Worm (Caenorhabditis elegans): ENCODE data around the gene ckk-1.

The ckk-1 gene

ce11 chrIII:5692690-5693089, 57.4 kb downstream of the ckk-1 start, which contains the start of the genes abi-1 and arle-14 (continued):
- TF ChIP-seq mcd-1 (GFP tag; IDR thresholded peaks at IDR 0.05) (0 out of 2 replicates have a peak, but pooled peaks have one; percentile 25), hrde-1 (tag; optimal IDR thresholded peaks at IDR 0.05; ENCODE audit: borderline replicate concordance) (no peak), F10E7.11 (tag; optimal IDR thresholded peaks at IDR 0.05) (no peak), pbrm-1 (GFP tag; IDR thresholded peaks at IDR 0.05) (no peak), egl-44 (GFP tag; IDR thresholded peaks at IDR 0.05) (no peak), xnd-1 (tag; optimal IDR thresholded peaks at IDR 0.05) (no peak), ztf-3 (GFP tag; optimal IDR thresholded peaks at IDR 0.05) (no peak), madf-8 (GFP tag; conservative IDR thresholded peaks at IDR 0.05) (0 out of 2 replicates have a peak, but pooled peaks have one; percentile 18), F37B4.10 (GFP tag; IDR thresholded peaks at IDR 0.05) (no peak), nfya-1 (tag; optimal IDR thresholded peaks at IDR 0.05; ENCODE audit: borderline replicate concordance, insufficient read depth) (no peak), ceh-58 (GFP tag; IDR thresholded peaks at IDR 0.05) (no peak), F33H1.4 (GFP tag; IDR thresholded peaks at IDR 0.05) (peak; percentile 43; the same call in 1 of the 2 replicates), hlh-12 (tag; optimal IDR thresholded peaks at IDR 0.05) (no peak), ztf-25 (GFP tag; IDR thresholded peaks at IDR 0.05) (no peak), chd-7 (tag; optimal IDR thresholded peaks at IDR 0.05) (no peak), ztf-6 (GFP tag; IDR thresholded peaks at IDR 0.05) (no peak), rcor-1 (GFP tag; IDR thresholded peaks at IDR 0.05) (no peak), Y95B8A.8 (GFP tag; IDR thresholded peaks at IDR 0.05) (no peak), hmg-20 (GFP tag; IDR thresholded peaks at IDR 0.05) (no peak), madf-6 (GFP tag; IDR thresholded peaks at IDR 0.05) (peak; percentile 75; the same call in 1 of the 2 replicates)

ce11 chrIII:5693736-5694135, 58.5 kb downstream of the ckk-1 start, which contains the start of gene B0336.13:
B0336.13 (plus strand) TSS chrIII:5694036.
- TF ChIP-seq hsf-1 (GFP tag; IDR thresholded peaks at IDR 0.05) (0 out of 2 replicates have a peak, but pooled peaks have one; percentile 46), snpc-4 (GFP tag; optimal IDR thresholded peaks at IDR 0.05) (no peak), snpc-4 (tag; optimal IDR thresholded peaks at IDR 0.05) (no peak), madf-6 (GFP tag; IDR thresholded peaks at IDR 0.05) (peak; percentile 15; the same call in 1 of the 2 replicates)

ce11 chrIII:5697266-5697665, 62.0 kb downstream of the ckk-1 start, which contains the start of gene B0336.7:
B0336.7 (minus strand) TSS chrIII:5697366.
- TF ChIP-seq ceh-40 (GFP tag; IDR thresholded peaks at IDR 0.05): no peak
- TF ChIP-seq tlf-1 (GFP tag; optimal IDR thresholded peaks at IDR 0.05): no peak
- TF ChIP-seq gei-17 (GFP tag; optimal IDR thresholded peaks at IDR 0.05): no peak
- no peak for TF ChIP-seq sptf-2 (GFP tag; optimal IDR thresholded peaks at IDR 0.05)
- TF ChIP-seq D2030.7 (GFP tag; IDR thresholded peaks at IDR 0.05): no peak
- no peak for TF ChIP-seq nhr-90 (tag; optimal IDR thresholded peaks at IDR 0.05)
- no peak for TF ChIP-seq lag-1 (GFP tag; IDR thresholded peaks at IDR 0.05)
- no peak for TF ChIP-seq T26A5.8 (tag; optimal IDR thresholded peaks at IDR 0.05)
- no peak for TF ChIP-seq pbrm-1 (GFP tag; IDR thresholded peaks at IDR 0.05)
- TF ChIP-seq ztf-25 (GFP tag; IDR thresholded peaks at IDR 0.05): no peak

- TF ChIP-seq B0035.1 (tag; optimal IDR thresholded peaks at IDR 0.05): no peak
- TF ChIP-seq F22D6.2 (tag; optimal IDR thresholded peaks at IDR 0.05): no peak
- TF ChIP-seq ceh-100 (GFP tag; IDR thresholded peaks at IDR 0.05): no peak
- no peak for TF ChIP-seq mxl-1 (tag; optimal IDR thresholded peaks at IDR 0.05)
- no peak for TF ChIP-seq lsy-27 (tag; optimal IDR thresholded peaks at IDR 0.05; ENCODE audit: borderline replicate concordance, insufficient read depth)
- TF ChIP-seq hmg-20 (GFP tag; IDR thresholded peaks at IDR 0.05): no peak
- peak; percentile 64 for TF ChIP-seq him-1 (tag; optimal IDR thresholded peaks at IDR 0.05)
- no peak for TF ChIP-seq ztf-3 (GFP tag; optimal IDR thresholded peaks at IDR 0.05)
- no peak for TF ChIP-seq T07F8.4 (tag; optimal IDR thresholded peaks at IDR 0.05)
- TF ChIP-seq dpl-1 (GFP tag; optimal IDR thresholded peaks at IDR 0.05): peak; percentile 14
- no peak for TF ChIP-seq aptf-2 (GFP tag; conservative IDR thresholded peaks at IDR 0.05)
- no peak for TF ChIP-seq nhr-27 (tag; optimal IDR thresholded peaks at IDR 0.05)
- TF ChIP-seq tbx-9 (tag; optimal IDR thresholded peaks at IDR 0.05; ENCODE audit: borderline replicate concordance): no peak
- no peak for TF ChIP-seq B0261.1 (tag; optimal IDR thresholded peaks at IDR 0.05)
- no peak for TF ChIP-seq F49E8.2 (tag; optimal IDR thresholded peaks at IDR 0.05; ENCODE audit: insufficient read depth)
Measured at ce11 chrIII:5697963-5698730, 62.9 kb downstream of the ckk-1 start, which contains the start of the genes lgg-3 and rgs-5. lgg-3 (minus strand) TSS chrIII:5698013. rgs-5 (plus strand) TSS chrIII:5698555.
